Fruit fly (Drosophila melanogaster) whole organism, wandering third instar larva: ENCODE data around the gene CG13059.

ENCODE experiments used
- Abd-B ChIP-seq: fragments of >200 bp; optimal IDR thresholded peaks from 2 replicates; lab custom pipeline; 2017; ENCODE audit warnings: missing biosample characterization, missing genetic modification characterization
- CG32264 ChIP-seq: fragments of 200-800 bp; sonication (Bioruptor generic); optimal IDR thresholded peaks from 2 replicates; lab custom pipeline; 2016; ENCODE audit warnings: missing biosample characterization, missing genetic modification characterization
- CG9705 ChIP-seq: fragments of 200-800 bp; sonication (Bioruptor generic); optimal IDR thresholded peaks from 2 replicates; lab custom pipeline; 2018; ENCODE audit warnings: missing biosample characterization, mild to moderate bottlenecking, missing genetic modification characterization
- CrebA ChIP-seq: fragments of 200-800 bp; sonication (Bioruptor generic); optimal IDR thresholded peaks from 2 replicates; lab custom pipeline; 2016; ENCODE audit warnings: missing biosample characterization, mild to moderate bottlenecking, missing genetic modification characterization, borderline replicate concordance
- Dfd ChIP-seq: fragments of >200 bp; optimal IDR thresholded peaks from 2 replicates; lab custom pipeline; 2017; ENCODE audit warnings: missing biosample characterization, missing genetic modification characterization
- Dif ChIP-seq: fragments of 200-275, 200-300 bp; sonication (Bioruptor generic); optimal IDR thresholded peaks from 2 replicates; lab custom pipeline; 2018; ENCODE audit warnings: missing biosample characterization, missing genetic modification characterization; ENCODE audit not compliant: partially characterized antibody
- Hr78 ChIP-seq: fragments of >200 bp; optimal IDR thresholded peaks from 2 replicates; lab custom pipeline; 2017; ENCODE audit warnings: missing biosample characterization, missing genetic modification characterization
- Hr83 ChIP-seq: fragments of 200-300 bp; sonication (Bioruptor generic); optimal IDR thresholded peaks from 2 replicates; lab custom pipeline; 2016; ENCODE audit warnings: missing biosample characterization, mild to moderate bottlenecking, missing genetic modification characterization, moderate library complexity; ENCODE audit not compliant: poor library complexity, severe bottlenecking
- Jra ChIP-seq: sonication (Bioruptor generic); optimal IDR thresholded peaks from 2 replicates; lab custom pipeline; 2016; ENCODE audit warnings: missing biosample characterization, missing genetic modification characterization
- Myc ChIP-seq: fragments of >200 bp; optimal IDR thresholded peaks from 2 replicates; lab custom pipeline; 2017
- N ChIP-seq: fragments of >200 bp; optimal IDR thresholded peaks from 2 replicates; lab custom pipeline; 2018; ENCODE audit warnings: missing biosample characterization, missing external identifiers, missing genetic modification characterization
- Rel ChIP-seq, 2 experiments: fragments of 200-800 bp; sonication (Bioruptor generic) in 1 of 2; optimal IDR thresholded peaks; 2 replicates in 1 of 2; 3 replicates in 1 of 2; lab custom pipeline; 2016 to 2019; ENCODE audit warnings: mild to moderate bottlenecking in 2 of 2, missing biosample characterization in 2 of 2, missing genetic modification characterization in 2 of 2, moderate library complexity in 1 of 2
- Vsx2 ChIP-seq: fragments of 200-300, 225-300 bp; sonication (Bioruptor generic); optimal IDR thresholded peaks from 2 replicates; lab custom pipeline; 2018; ENCODE audit warnings: missing biosample characterization, missing genetic modification characterization; ENCODE audit not compliant: partially characterized antibody
- br ChIP-seq: fragments of 200-800 bp; sonication (Bioruptor generic); optimal IDR thresholded peaks from 2 replicates; lab custom pipeline; 2016; ENCODE audit warnings: missing biosample characterization, missing genetic modification characterization
- dl ChIP-seq, 2 experiments: fragments of 175-275, 200-275 bp in 1 of 2; fragments of 200-275 bp in 1 of 2; sonication (Bioruptor generic); optimal IDR thresholded peaks; lab custom pipeline; 2018; ENCODE audit warnings: mild to moderate bottlenecking in 2 of 2, missing biosample characterization in 2 of 2, missing genetic modification characterization in 2 of 2, moderate library complexity in 2 of 2; ENCODE audit not compliant: partially characterized antibody in 2 of 2, insufficient read depth in 1 of 2
- dmrt93B ChIP-seq: fragments of 200-800 bp; sonication (Bioruptor generic); optimal IDR thresholded peaks from 2 replicates; lab custom pipeline; 2018; ENCODE audit warnings: missing biosample characterization, mild to moderate bottlenecking, missing genetic modification characterization
- ey ChIP-seq: fragments of 200-800 bp; sonication (Bioruptor generic); optimal IDR thresholded peaks from 2 replicates; lab custom pipeline; 2016; ENCODE audit warnings: missing biosample characterization, missing genetic modification characterization
- foxo ChIP-seq, 2 experiments: fragments of 200-800 bp; sonication (Bioruptor generic); optimal IDR thresholded peaks; 2 replicates in 1 of 2; 3 replicates in 1 of 2; lab custom pipeline; 2016 to 2017; ENCODE audit warnings: missing biosample characterization in 2 of 2, missing genetic modification characterization in 2 of 2
- h ChIP-seq: fragments of 200-800 bp; sonication (Bioruptor generic); optimal IDR thresholded peaks from 3 replicates; lab custom pipeline; 2016; ENCODE audit warnings: missing biosample characterization, mild to moderate bottlenecking, missing genetic modification characterization
- lola ChIP-seq: fragments of >200 bp; optimal IDR thresholded peaks from 2 replicates; lab custom pipeline; 2017; ENCODE audit warnings: missing biosample characterization, missing genetic modification characterization
- pan ChIP-seq: fragments of >200 bp; optimal IDR thresholded peaks from 2 replicates; lab custom pipeline; 2017
- psq ChIP-seq: fragments of 200-800 bp; sonication (Bioruptor generic); optimal IDR thresholded peaks from 3 replicates; lab custom pipeline; 2017; ENCODE audit warnings: missing biosample characterization, mild to moderate bottlenecking, missing genetic modification characterization, moderate library complexity
- rgr ChIP-seq: fragments of 200-800 bp; sonication (Bioruptor generic); optimal IDR thresholded peaks from 3 replicates; lab custom pipeline; 2016; ENCODE audit warnings: missing biosample characterization, mild to moderate bottlenecking, missing genetic modification characterization
- sage ChIP-seq: fragments of 200-800 bp; sonication (Bioruptor generic); optimal IDR thresholded peaks from 2 replicates; lab custom pipeline; 2016; ENCODE audit warnings: missing biosample characterization, mild to moderate bottlenecking, missing genetic modification characterization
- sv ChIP-seq: fragments of 200-800 bp; sonication (Bioruptor generic); optimal IDR thresholded peaks from 3 replicates; lab custom pipeline; 2016; ENCODE audit warnings: missing biosample characterization, missing genetic modification characterization
- usp ChIP-seq: fragments of >200 bp; optimal IDR thresholded peaks from 2 replicates; lab custom pipeline; 2017; ENCODE audit warnings: missing biosample characterization, missing genetic modification characterization

The CG13059 gene

dm6 chr3L:16351770-16352429 is 28.4 kb downstream of the CG13059 start, which contains the start of the genes Golgin104 and Tcs3:
Gene Golgin104 (minus strand): TSS chr3L:16351951.
Gene Tcs3 (plus strand): TSS chr3L:16351991.
- TF ChIP-seq Rel (GFP tag; optimal IDR thresholded peaks at IDR 0.05; lab: Kevin White, UChicago) (no peak), Rel (tag; optimal IDR thresholded peaks at IDR 0.05; lab: Kevin White, UChicago) (peak; percentile 60), Dif (GFP tag; lab: Kevin White, UChicago) (no peak)

DNA sequence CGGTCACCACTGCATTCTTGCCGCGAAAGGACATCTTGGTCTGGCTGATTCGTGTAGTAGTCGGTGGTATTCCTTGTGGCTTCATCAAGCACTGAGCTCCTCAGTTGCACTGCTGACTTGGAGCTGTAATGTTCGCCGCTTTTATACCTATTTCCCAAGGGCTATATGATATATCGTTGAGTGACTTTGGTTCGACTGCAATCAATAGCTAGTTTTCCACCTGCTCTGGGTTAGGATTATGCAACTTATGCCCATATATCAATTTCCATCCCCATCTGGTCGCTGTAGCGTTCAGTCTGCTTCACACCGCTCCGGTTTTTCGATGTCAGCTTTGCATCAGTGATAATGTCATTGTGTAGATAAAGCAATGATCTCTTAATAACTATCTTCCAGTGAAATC is 30.7 kb downstream of the CG13059 start, which contains the start of gene Pdh:
TSS of gene Pdh (minus strand) at position 101 of the 400 bp plus-strand sequence.
- no peak for TF ChIP-seq lola (GFP tag; lab: Kevin White, UChicago)
- no peak for TF ChIP-seq sage (GFP tag; lab: Kevin White, UChicago)
- no peak for TF ChIP-seq Vsx2 (GFP tag; lab: Kevin White, UChicago)

- TF ChIP-seq CrebA (GFP tag; lab: Kevin White, UChicago) (no peak), Dfd (GFP tag; lab: Kevin White, UChicago) (no peak), Vsx2 (GFP tag; lab: Kevin White, UChicago) (peak; percentile 84), usp (GFP tag; lab: Kevin White, UChicago) (no peak), Dif (GFP tag; lab: Kevin White, UChicago) (peak; percentile 27), N (no peak)
Observed at dm6 chr3L:16356171-16356765, 32.8 kb downstream of the CG13059 start.

DNA sequence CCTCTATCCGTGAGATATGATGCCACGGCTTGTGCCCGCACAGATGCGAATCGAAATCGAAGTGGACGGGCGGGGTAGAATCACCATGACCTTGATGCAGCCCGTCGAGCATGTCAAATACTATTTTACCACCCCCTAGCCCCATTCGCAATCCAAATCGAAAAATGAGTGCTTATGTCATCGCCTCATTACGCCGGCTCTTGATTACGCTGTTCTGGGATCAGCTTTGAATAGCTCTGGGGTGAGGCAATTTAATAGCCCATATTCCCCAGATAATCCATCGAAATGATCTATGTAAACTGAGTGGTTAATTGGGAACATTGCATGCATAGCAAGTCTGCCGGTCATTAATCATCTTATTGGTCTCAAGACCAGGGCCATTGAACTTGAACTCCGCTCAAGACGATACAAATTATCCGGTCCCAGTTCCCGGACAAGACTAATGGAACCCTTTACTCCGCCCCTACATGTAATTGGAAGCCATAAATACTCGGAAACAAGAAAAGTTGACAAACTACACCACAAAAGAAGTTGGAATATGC is 33.8 kb downstream of the CG13059 start:
- TF ChIP-seq Hr78 (GFP tag; lab: Kevin White, UChicago) (no peak), CG9705 (GFP tag; lab: Kevin White, UChicago) (no peak), dmrt93B (GFP tag; lab: Kevin White, UChicago) (no peak), Rel (GFP tag; optimal IDR thresholded peaks at IDR 0.05; lab: Kevin White, UChicago) (no peak), Rel (tag; optimal IDR thresholded peaks at IDR 0.05; lab: Kevin White, UChicago) (no peak), Dfd (GFP tag; lab: Kevin White, UChicago) (no peak), lola (GFP tag; lab: Kevin White, UChicago) (no peak)
- TF ChIP-seq, all 38 proteins: peak for 0

- no peak for TF ChIP-seq Abd-B (GFP tag; lab: Kevin White, UChicago)
- TF ChIP-seq Dif (GFP tag; lab: Kevin White, UChicago): no peak
- TF ChIP-seq CG32264: no peak
- no peak for TF ChIP-seq sage (GFP tag; lab: Kevin White, UChicago)
- no peak for TF ChIP-seq psq (GFP tag; lab: Kevin White, UChicago)
- no peak for TF ChIP-seq sv (GFP tag; lab: Kevin White, UChicago)
- TF ChIP-seq Hr78 (GFP tag; lab: Kevin White, UChicago): no peak
- no peak for TF ChIP-seq h
- no peak for TF ChIP-seq Hr83
- TF ChIP-seq lola (GFP tag; lab: Kevin White, UChicago): no peak
- no peak for TF ChIP-seq dl (GFP tag; optimal IDR thresholded peaks at IDR 0.05; lab: Kevin White, UChicago; ENCODE audit: insufficient read depth in 1 of 2, partially characterized antibody in 2 of 2)
- TF ChIP-seq CG9705 (GFP tag; lab: Kevin White, UChicago): no peak
- TF ChIP-seq br (GFP tag; lab: Kevin White, UChicago): no peak
- TF ChIP-seq pan (lab: Kevin White, UChicago): no peak
- no peak for TF ChIP-seq dmrt93B (GFP tag; lab: Kevin White, UChicago)
- no peak for TF ChIP-seq ey (GFP tag; lab: Kevin White, UChicago)
- TF ChIP-seq Myc (lab: Kevin White, UChicago): no peak
- no peak for TF ChIP-seq Jra
- TF ChIP-seq foxo (GFP tag; optimal IDR thresholded peaks at IDR 0.05; lab: Kevin White, UChicago): no peak
- no peak for TF ChIP-seq rgr (GFP tag; lab: Kevin White, UChicago)
Observed at dm6 chr3L:16357860-16358259, 34.4 kb downstream of the CG13059 start.
